Fruit fly (Drosophila melanogaster) whole organism, embryonic: ENCODE measurements around the gene Cap-D2.

Source experiments
- Atf6 ChIP-seq: fragments of 200-800 bp; sonication (Bioruptor generic); IDR thresholded peaks from 2 replicates; pipeline ENCODE4 v1.3.6; 2022; ENCODE audit warnings: missing biosample characterization, missing genetic modification characterization
- CG10431 ChIP-seq: fragments of 200-800 bp; sonication (Bioruptor generic); optimal IDR thresholded peaks from 3 replicates; lab custom pipeline; 2018; ENCODE audit warnings: missing biosample characterization, mild to moderate bottlenecking, missing genetic modification characterization
- CG10979 ChIP-seq: fragments of 200-800 bp; sonication (Bioruptor generic); optimal IDR thresholded peaks from 2 replicates; lab custom pipeline; 2018; ENCODE audit warnings: missing biosample characterization, mild to moderate bottlenecking, missing genetic modification characterization, moderate library complexity
- CG11695 ChIP-seq: fragments of 200-800 bp; sonication (Bioruptor generic); IDR thresholded peaks from 3 replicates; pipeline ENCODE4 v1.3.6; 2022; ENCODE audit warnings: missing biosample characterization, missing genetic modification characterization
- CG12155 ChIP-seq: fragments of 200-800 bp; sonication (Bioruptor generic); optimal IDR thresholded peaks from 3 replicates; lab custom pipeline; 2016; ENCODE audit warnings: missing biosample characterization, missing genetic modification characterization
- CG14014 ChIP-seq: fragments of 200-800 bp; sonication (Bioruptor generic); IDR thresholded peaks from 2 replicates; pipeline ENCODE4 v1.3.6; 2022; ENCODE audit warnings: missing biosample characterization, missing genetic modification characterization
- CG1529 ChIP-seq: fragments of 200-800 bp; sonication (Bioruptor generic); optimal IDR thresholded peaks from 3 replicates; lab custom pipeline; 2018; ENCODE audit warnings: missing biosample characterization, missing genetic modification characterization
- CG16863 ChIP-seq: fragments of 200-800 bp; sonication (Bioruptor generic); optimal IDR thresholded peaks from 3 replicates; lab custom pipeline; 2016; ENCODE audit warnings: missing biosample characterization, missing genetic modification characterization
- CG17361 ChIP-seq: fragments of 200-800 bp; sonication (Bioruptor generic); IDR thresholded peaks from 3 replicates; pipeline ENCODE4 v1.3.6; 2022; ENCODE audit warnings: missing biosample characterization, missing genetic modification characterization
- CG17568 ChIP-seq: fragments of 200-800 bp; sonication (Bioruptor generic); optimal IDR thresholded peaks from 2 replicates; lab custom pipeline; 2018; ENCODE audit warnings: missing biosample characterization, mild to moderate bottlenecking, missing genetic modification characterization, moderate library complexity
- CG18262 ChIP-seq: fragments of 200-800 bp; optimal IDR thresholded peaks from 3 replicates; lab custom pipeline; 2019; ENCODE audit warnings: missing biosample characterization, mild to moderate bottlenecking, missing genetic modification characterization, moderate library complexity
- CG2202 ChIP-seq: fragments of 200-800 bp; sonication (Bioruptor generic); optimal IDR thresholded peaks from 2 replicates; lab custom pipeline; 2018; ENCODE audit warnings: missing biosample characterization, mild to moderate bottlenecking, missing genetic modification characterization
- CG2712 ChIP-seq: fragments of 200-800 bp; optimal IDR thresholded peaks from 3 replicates; lab custom pipeline; 2019; ENCODE audit warnings: missing biosample characterization, mild to moderate bottlenecking, missing genetic modification characterization, moderate library complexity
- CG32532 ChIP-seq: fragments of 200-800 bp; sonication (Bioruptor generic); IDR thresholded peaks from 2 replicates; pipeline ENCODE4 v1.3.6; 2022; ENCODE audit warnings: missing biosample characterization, missing genetic modification characterization
- CG3838 ChIP-seq: fragments of 200-800 bp; sonication (Bioruptor generic); optimal IDR thresholded peaks from 3 replicates; lab custom pipeline; 2016; ENCODE audit warnings: missing biosample characterization, missing genetic modification characterization
- CG4404 ChIP-seq: fragments of 200-800 bp; sonication (Bioruptor generic); IDR thresholded peaks from 2 replicates; pipeline ENCODE4 v1.3.6; 2022; ENCODE audit warnings: missing biosample characterization, missing genetic modification characterization
- CG7745 ChIP-seq: fragments of 200-800 bp; sonication (Bioruptor generic); optimal IDR thresholded peaks from 2 replicates; lab custom pipeline; 2018; ENCODE audit warnings: missing biosample characterization, mild to moderate bottlenecking, missing genetic modification characterization, moderate library complexity
- CG9727 ChIP-seq: fragments of 200-800 bp; sonication (Bioruptor generic); optimal IDR thresholded peaks from 3 replicates; lab custom pipeline; 2017; ENCODE audit warnings: missing biosample characterization, mild to moderate bottlenecking, missing genetic modification characterization
- CG9797 ChIP-seq: fragments of 200-800 bp; sonication (Bioruptor generic); optimal IDR thresholded peaks from 3 replicates; lab custom pipeline; 2018; ENCODE audit warnings: missing biosample characterization, mild to moderate bottlenecking, missing genetic modification characterization
- Camta ChIP-seq: fragments of 200-800 bp; sonication (Bioruptor generic); optimal IDR thresholded peaks from 2 replicates; lab custom pipeline; 2016; ENCODE audit warnings: missing biosample characterization, missing genetic modification characterization
- Chrac-16 ChIP-seq: fragments of 200-800 bp; sonication (Bioruptor generic); optimal IDR thresholded peaks from 3 replicates; lab custom pipeline; 2016; ENCODE audit warnings: missing biosample characterization, missing genetic modification characterization
- CrebB ChIP-seq: fragments of 200-800 bp; sonication (Bioruptor generic); optimal IDR thresholded peaks from 3 replicates; lab custom pipeline; 2018; ENCODE audit warnings: missing biosample characterization, mild to moderate bottlenecking, missing genetic modification characterization
- Dad ChIP-seq: fragments of 200-800 bp; sonication (Bioruptor generic); optimal IDR thresholded peaks from 3 replicates; lab custom pipeline; 2016; ENCODE audit warnings: missing biosample characterization, missing genetic modification characterization
- Deaf1 ChIP-seq: fragments of 200-800 bp; optimal IDR thresholded peaks from 3 replicates; lab custom pipeline; 2019; ENCODE audit warnings: missing biosample characterization, mild to moderate bottlenecking, missing genetic modification characterization, moderate library complexity
- H15 ChIP-seq: fragments of 200-800 bp; sonication (Bioruptor generic); IDR thresholded peaks from 3 replicates; pipeline ENCODE4 v1.3.6; 2022; ENCODE audit warnings: missing biosample characterization, missing genetic modification characterization
- H2.0 ChIP-seq: fragments of 200-800 bp; sonication (Bioruptor generic); IDR thresholded peaks from 2 replicates; pipeline ENCODE4 v1.3.6; 2022; ENCODE audit warnings: missing biosample characterization, missing genetic modification characterization
- HLH3B ChIP-seq: fragments of 200-800 bp; sonication (Bioruptor generic); IDR thresholded peaks from 2 replicates; pipeline ENCODE4 v1.3.6; 2022; ENCODE audit warnings: missing biosample characterization, missing genetic modification characterization
- HLH54F ChIP-seq: fragments of 200-800 bp; sonication (Bioruptor generic); optimal IDR thresholded peaks from 3 replicates; lab custom pipeline; 2016; ENCODE audit warnings: missing biosample characterization, missing genetic modification characterization
- Hr51 ChIP-seq, 2 experiments: fragments of 200-800 bp; sonication (Bioruptor generic); optimal IDR thresholded peaks; 2 replicates in 1 of 2; 3 replicates in 1 of 2; lab custom pipeline; 2016 to 2018; ENCODE audit warnings: missing biosample characterization in 2 of 2, missing genetic modification characterization in 2 of 2, mild to moderate bottlenecking in 1 of 2, moderate library complexity in 1 of 2
- Mad ChIP-seq: fragments of 200-800 bp; sonication (Bioruptor generic); optimal IDR thresholded peaks from 2 replicates; lab custom pipeline; 2016; ENCODE audit warnings: missing biosample characterization, missing genetic modification characterization
- Myb ChIP-seq: fragments of 200-800 bp; sonication (Bioruptor generic); optimal IDR thresholded peaks from 2 replicates; lab custom pipeline; 2016; ENCODE audit warnings: missing biosample characterization, missing genetic modification characterization
- NFAT ChIP-seq: fragments of 200-800 bp; sonication (Bioruptor generic); IDR thresholded peaks from 2 replicates; pipeline ENCODE4 v1.3.6; 2022; ENCODE audit warnings: missing biosample characterization, missing genetic modification characterization
- Nf-YC ChIP-seq: fragments of 200-800 bp; optimal IDR thresholded peaks from 3 replicates; lab custom pipeline; 2019; ENCODE audit warnings: missing biosample characterization, mild to moderate bottlenecking, missing genetic modification characterization, moderate library complexity
- Scr ChIP-seq: fragments of 200-800 bp; sonication (Bioruptor generic); IDR thresholded peaks from 2 replicates; pipeline ENCODE4 v1.3.6; 2022; ENCODE audit warnings: missing biosample characterization, missing genetic modification characterization; ENCODE audit not compliant: partially characterized antibody
- bbx ChIP-seq: fragments of 200-800 bp; sonication (Bioruptor generic); IDR thresholded peaks from 2 replicates; pipeline ENCODE4 v1.3.6; 2022; ENCODE audit warnings: missing biosample characterization, missing genetic modification characterization; ENCODE audit not compliant: partially characterized antibody
- btn ChIP-seq: fragments of 200-800 bp; sonication (Bioruptor generic); optimal IDR thresholded peaks from 2 replicates; lab custom pipeline; 2016; ENCODE audit warnings: missing biosample characterization, missing genetic modification characterization
- caup ChIP-seq: fragments of 200-800 bp; sonication (Bioruptor generic); optimal IDR thresholded peaks from 3 replicates; lab custom pipeline; 2017; ENCODE audit warnings: missing biosample characterization, mild to moderate bottlenecking, missing genetic modification characterization, moderate library complexity; ENCODE audit not compliant: severe bottlenecking
- chif ChIP-seq, 2 experiments: fragments of 200-800 bp; sonication (Bioruptor generic); optimal IDR thresholded peaks; 3 replicates each; lab custom pipeline; 2016; ENCODE audit warnings: missing biosample characterization in 2 of 2, missing genetic modification characterization in 2 of 2
- dan ChIP-seq: fragments of 200-800 bp; sonication (Bioruptor generic); IDR thresholded peaks from 2 replicates; pipeline ENCODE4 v1.3.6; 2022; ENCODE audit warnings: missing biosample characterization, missing genetic modification characterization
- fd3F ChIP-seq: fragments of 200-800 bp; sonication (Bioruptor generic); optimal IDR thresholded peaks from 2 replicates; lab custom pipeline; 2018; ENCODE audit warnings: missing biosample characterization, mild to moderate bottlenecking, missing genetic modification characterization, moderate library complexity
- gce ChIP-seq: fragments of 200-800 bp; sonication (Bioruptor generic); IDR thresholded peaks from 3 replicates; pipeline ENCODE4 v1.3.6; 2022; ENCODE audit warnings: missing biosample characterization, missing genetic modification characterization
- gfzf ChIP-seq: fragments of 200-800 bp; sonication (Bioruptor generic); optimal IDR thresholded peaks from 2 replicates; lab custom pipeline; 2016; ENCODE audit warnings: missing biosample characterization, mild to moderate bottlenecking, missing genetic modification characterization, moderate library complexity
- gro ChIP-seq: fragments of 200-800 bp; sonication (Bioruptor generic); optimal IDR thresholded peaks from 2 replicates; lab custom pipeline; 2016; ENCODE audit warnings: missing biosample characterization, missing genetic modification characterization
- nom ChIP-seq: fragments of 200-800 bp; sonication (Bioruptor generic); optimal IDR thresholded peaks from 2 replicates; lab custom pipeline; 2017; ENCODE audit warnings: missing biosample characterization, missing genetic modification characterization, mild to moderate bottlenecking, moderate library complexity, missing genetic modification reagents
- p53 ChIP-seq: fragments of 200-800 bp; sonication (Bioruptor generic); optimal IDR thresholded peaks from 2 replicates; lab custom pipeline; 2016; ENCODE audit warnings: missing biosample characterization, missing genetic modification characterization
- pita ChIP-seq: fragments of 200-800 bp; sonication (Bioruptor generic); optimal IDR thresholded peaks from 2 replicates; lab custom pipeline; 2017; ENCODE audit warnings: missing biosample characterization, mild to moderate bottlenecking, missing genetic modification characterization
- sima ChIP-seq: fragments of 200-800 bp; sonication (Bioruptor generic); optimal IDR thresholded peaks from 2 replicates; lab custom pipeline; 2016; ENCODE audit warnings: missing biosample characterization, missing genetic modification characterization
- sna ChIP-seq: fragments of 200-800 bp; sonication (Bioruptor generic); IDR thresholded peaks from 2 replicates; pipeline ENCODE4 v1.3.6; 2022; ENCODE audit warnings: missing biosample characterization, missing genetic modification characterization; ENCODE audit not compliant: partially characterized antibody
- tll ChIP-seq, 2 experiments: fragments of 200-800 bp in 1 of 2; fragments of >200 bp in 1 of 2; sonication (Bioruptor generic) in 1 of 2; optimal IDR thresholded peaks; 2 replicates each; lab custom pipeline; 2017 to 2019; ENCODE audit warnings: missing biosample characterization in 2 of 2, missing genetic modification characterization in 2 of 2, mild to moderate bottlenecking in 1 of 2, moderate library complexity in 1 of 2
- unc-4 ChIP-seq: fragments of 200-800 bp; sonication (Bioruptor generic); IDR thresholded peaks from 2 replicates; pipeline ENCODE4 v1.3.6; 2022; ENCODE audit warnings: missing biosample characterization, missing genetic modification characterization; ENCODE audit not compliant: partially characterized antibody
- wek ChIP-seq: fragments of 200-800 bp; sonication (Bioruptor generic); optimal IDR thresholded peaks from 3 replicates; lab custom pipeline; 2018; ENCODE audit warnings: missing biosample characterization, mild to moderate bottlenecking, missing genetic modification characterization, moderate library complexity

Cap-D2 gene

DNA sequence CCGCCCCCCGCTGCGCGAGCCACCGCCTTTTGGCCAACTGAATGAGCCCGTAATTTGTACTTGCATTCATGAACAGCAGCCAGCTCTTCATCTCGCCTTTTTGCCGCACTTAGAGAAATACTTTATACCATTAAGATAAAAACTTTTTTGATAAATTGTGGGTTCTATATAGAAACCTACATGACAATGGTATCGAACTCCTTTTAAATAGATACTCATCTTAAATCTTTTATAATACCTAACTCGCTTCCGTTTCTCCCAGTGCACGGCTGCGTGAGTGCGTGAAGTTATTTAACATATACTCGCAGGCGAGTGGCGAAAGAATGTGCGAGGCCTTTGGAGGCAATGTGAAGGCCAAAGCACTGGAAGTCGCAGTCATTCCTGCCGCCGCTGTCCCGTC, 49.6 kb upstream of the Cap-D2 start (continued):
- TF ChIP-seq CG10979, result peak; percentile 28
- no peak for TF ChIP-seq HLH54F (GFP tag; lab: Kevin White, UChicago)
- peak; percentile 32 for TF ChIP-seq CG18262
- TF ChIP-seq CG4404 (GFP tag; lab: Robert Waterston, UW), result no peak; the same call in 1 of the 2 replicates
- TF ChIP-seq Myb (GFP tag; lab: Kevin White, UChicago), result peak; percentile 3
- TF ChIP-seq unc-4 (GFP tag; lab: Robert Waterston, UW), result no peak
- TF ChIP-seq Dad, result no peak
- TF ChIP-seq Scr (GFP tag; lab: Robert Waterston, UW), result no peak
- TF ChIP-seq CrebB (tag; lab: Kevin White, UChicago), result no peak
- TF ChIP-seq Atf6, result no peak
- peak; percentile 11 for TF ChIP-seq Deaf1 (tag; lab: Kevin White, UChicago)
- TF ChIP-seq sna, result no peak
- TF ChIP-seq CG2712 (tag; lab: Kevin White, UChicago), result peak; percentile 61
- TF ChIP-seq CG17568 (GFP tag; lab: Kevin White, UChicago), result no peak
- TF ChIP-seq H2.0 (GFP tag; lab: Robert Waterston, UW), result no peak
- no peak for TF ChIP-seq CG7745
- TF ChIP-seq nom (GFP tag; lab: Kevin White, UChicago), result no peak
- TF ChIP-seq CG2202 (tag; lab: Kevin White, UChicago), result no peak
- TF ChIP-seq Nf-YC (tag; lab: Kevin White, UChicago), result no peak
- peak; percentile 35; the same call in 1 of the 3 replicates for TF ChIP-seq CG17361
- no peak for TF ChIP-seq gfzf (GFP tag; lab: Kevin White, UChicago)
- TF ChIP-seq H15 (GFP tag; lab: Robert Waterston, UW), result 0 out of 3 replicates have a peak, but pooled peaks have one; percentile 17
- TF ChIP-seq pita (GFP tag; lab: Kevin White, UChicago), result no peak
- peak; percentile 10 for TF ChIP-seq fd3F
- peak; percentile 30 for TF ChIP-seq CG9727
- TF ChIP-seq Mad (GFP tag; lab: Kevin White, UChicago), result no peak
- peak; percentile 30 for TF ChIP-seq caup (GFP tag; lab: Kevin White, UChicago)
- TF ChIP-seq sima (GFP tag; lab: Kevin White, UChicago), result no peak
- no peak for TF ChIP-seq NFAT
- 0 out of 3 replicates have a peak, but pooled peaks have one; percentile 37 for TF ChIP-seq gce
- TF ChIP-seq Camta (GFP tag; lab: Kevin White, UChicago), result no peak
- TF ChIP-seq p53 (GFP tag; lab: Kevin White, UChicago), result no peak
- no peak for TF ChIP-seq tll (GFP tag; optimal IDR thresholded peaks at IDR 0.05; lab: Kevin White, UChicago)
- TF ChIP-seq CG10431 (GFP tag; lab: Kevin White, UChicago), result no peak
- peak; percentile 50; the same call in 1 of the 2 replicates for TF ChIP-seq CG32532 (GFP tag; lab: Robert Waterston, UW)
- TF ChIP-seq dan, result no peak
- TF ChIP-seq CG16863 (GFP tag; lab: Kevin White, UChicago), result no peak
- TF ChIP-seq Chrac-16, result no peak
- no peak for TF ChIP-seq wek (GFP tag; lab: Kevin White, UChicago)
- TF ChIP-seq btn (GFP tag; lab: Kevin White, UChicago), result no peak
- TF ChIP-seq CG11695, result peak; percentile 40; the same call in 1 of the 3 replicates
- TF ChIP-seq gro (GFP tag; lab: Kevin White, UChicago), result no peak
- TF ChIP-seq CG9797 (GFP tag; lab: Kevin White, UChicago), result no peak
- peak; percentile 67 for TF ChIP-seq HLH3B
- no peak for TF ChIP-seq CG14014 (GFP tag; lab: Robert Waterston, UW)
- TF ChIP-seq bbx (GFP tag; lab: Robert Waterston, UW), result no peak
- TF ChIP-seq CG1529 (GFP tag; lab: Kevin White, UChicago), result no peak
- peak in 1 of 2 experiments; percentile 18 for TF ChIP-seq chif (GFP tag; optimal IDR thresholded peaks at IDR 0.05; lab: Kevin White, UChicago)
- TF ChIP-seq CG3838 (GFP tag; lab: Kevin White, UChicago), result no peak
- peak; percentile 9 for TF ChIP-seq CG12155 (GFP tag; lab: Kevin White, UChicago)
- peak in 1 of 2 experiments; percentile 51 for TF ChIP-seq Hr51 (GFP tag; optimal IDR thresholded peaks at IDR 0.05; lab: Kevin White, UChicago)
